Worm (Caenorhabditis elegans): ENCODE results near the gene srh-146.

DNA sequence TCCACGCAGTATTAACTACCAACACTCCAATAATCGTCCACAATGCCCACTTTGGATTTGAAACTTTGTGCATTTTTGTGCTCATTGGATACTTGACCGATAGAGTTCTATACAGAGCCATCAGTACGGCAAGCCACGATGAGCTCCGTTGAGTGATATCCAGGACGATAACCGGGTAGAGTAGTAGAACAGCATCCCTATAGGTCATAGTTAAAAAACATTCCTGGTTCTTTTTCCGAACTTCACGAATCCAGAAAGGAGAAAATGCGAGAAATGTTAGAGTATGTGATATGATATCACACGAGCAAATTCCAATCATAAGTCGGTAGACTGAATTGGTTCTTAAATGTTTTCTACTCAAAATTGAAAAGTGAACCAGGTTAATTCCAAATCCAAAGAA lies 25.8 kb upstream of the srh-146 start:
- TF ChIP-seq sea-1 (GFP tag; conservative IDR thresholded peaks at IDR 0.05) = no peak
- no peak for TF ChIP-seq ama-1 (optimal IDR thresholded peaks at IDR 0.05)
- TF ChIP-seq tbx-11 (GFP tag; IDR thresholded peaks at IDR 0.05) = no peak
- no peak for TF ChIP-seq hmg-4 (GFP tag; optimal IDR thresholded peaks at IDR 0.05)
- no peak for TF ChIP-seq B0310.2 (tag; optimal IDR thresholded peaks at IDR 0.05)
- no peak for TF ChIP-seq tra-4 (tag; optimal IDR thresholded peaks at IDR 0.05)
- TF ChIP-seq flt-1 (GFP tag; IDR thresholded peaks at IDR 0.05) = no peak
- TF ChIP-seq F13C5.2 (tag; optimal IDR thresholded peaks at IDR 0.05) = no peak
- TF ChIP-seq aly-1 (tag; optimal IDR thresholded peaks at IDR 0.05) = no peak

Measured in whole organism, early embryonic.